Fruit fly (Drosophila melanogaster) whole organism, larva: ENCODE data around the gene CG46396.

Source experiments
- noc ChIP-seq: fragments of 200-800 bp; sonication (Bioruptor generic); optimal IDR thresholded peaks from 3 replicates; lab custom pipeline; 2019; ENCODE audit warnings: missing biosample characterization, mild to moderate bottlenecking, missing genetic modification characterization, moderate library complexity

The CG46396 gene

dm6 chr3R:6304947-6305346, 1.1 kb downstream of the CG46396 start, which contains the start of gene Osi16:
Osi16 (plus strand) TSS chr3R:6305247.
- TF ChIP-seq noc (tag; lab: Kevin White, UChicago): no peak

- no peak for TF ChIP-seq noc (tag; lab: Kevin White, UChicago)
Measured at dm6 chr3R:6306584-6306983, 2.7 kb downstream of the CG46396 start, which contains the start of gene CG46026. CG46026 (plus strand) TSS chr3R:6306884.

DNA sequence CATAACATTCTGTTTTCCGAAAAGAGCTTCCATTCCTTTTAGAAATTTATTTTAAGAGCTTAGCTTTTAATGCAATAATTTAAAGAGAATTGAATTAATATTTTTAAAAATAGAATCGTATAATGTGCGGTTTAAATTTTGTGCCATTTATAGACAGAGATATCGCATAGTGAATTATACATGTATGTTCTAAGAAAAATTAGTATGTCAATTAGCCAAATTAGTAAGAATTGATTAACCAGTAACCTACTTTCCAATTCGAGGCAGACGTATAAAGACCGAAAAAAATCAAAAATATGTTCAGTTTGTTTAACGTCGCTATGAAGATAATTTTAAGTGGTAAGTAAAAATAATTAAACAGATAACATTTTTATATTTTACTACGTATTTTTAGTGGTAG, 5.8 kb downstream of the CG46396 start, which contains the start of gene CG31560:
CG31560 (plus strand) TSS at position 301 of the 400 bp plus-strand sequence.
- TF ChIP-seq noc (tag; lab: Kevin White, UChicago): no peak

DNA sequence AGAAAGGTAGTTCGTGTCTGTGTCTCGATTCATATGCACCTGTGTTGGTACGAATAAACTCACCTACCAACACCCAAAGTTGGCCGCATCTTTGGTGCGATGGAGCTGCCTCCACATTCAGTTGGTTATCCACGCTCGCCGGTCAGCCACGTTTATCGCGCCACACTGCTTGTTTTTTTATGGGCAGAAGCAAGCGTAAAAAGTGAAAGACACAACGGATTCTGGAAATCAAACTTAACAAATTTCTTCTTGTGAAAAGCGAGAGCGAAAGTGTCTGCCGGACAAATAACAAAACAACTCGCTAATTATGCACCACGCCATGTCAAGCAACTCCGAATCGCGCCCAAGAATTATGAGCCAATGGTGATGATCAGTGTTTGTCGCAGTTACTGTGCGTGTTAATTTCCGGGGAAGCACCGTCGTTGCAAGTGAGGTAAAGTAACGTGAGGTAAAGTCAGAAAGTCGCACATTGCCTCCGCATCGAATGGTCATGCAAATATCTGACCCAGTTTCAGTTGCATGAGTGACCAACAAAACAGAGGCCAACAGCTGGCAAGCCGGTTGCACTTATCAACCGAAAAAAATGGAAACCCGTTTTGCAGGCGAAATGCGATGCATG, 7.9 kb downstream of the CG46396 start, which contains the start of gene Osi17:
Osi17 (plus strand) TSS at position 132 of the 619 bp plus-strand sequence.
- no peak for TF ChIP-seq noc (tag; lab: Kevin White, UChicago)

- no peak for TF ChIP-seq noc (tag; lab: Kevin White, UChicago)
Measured at dm6 chr3R:6315078-6315477, 11.2 kb downstream of the CG46396 start.

DNA sequence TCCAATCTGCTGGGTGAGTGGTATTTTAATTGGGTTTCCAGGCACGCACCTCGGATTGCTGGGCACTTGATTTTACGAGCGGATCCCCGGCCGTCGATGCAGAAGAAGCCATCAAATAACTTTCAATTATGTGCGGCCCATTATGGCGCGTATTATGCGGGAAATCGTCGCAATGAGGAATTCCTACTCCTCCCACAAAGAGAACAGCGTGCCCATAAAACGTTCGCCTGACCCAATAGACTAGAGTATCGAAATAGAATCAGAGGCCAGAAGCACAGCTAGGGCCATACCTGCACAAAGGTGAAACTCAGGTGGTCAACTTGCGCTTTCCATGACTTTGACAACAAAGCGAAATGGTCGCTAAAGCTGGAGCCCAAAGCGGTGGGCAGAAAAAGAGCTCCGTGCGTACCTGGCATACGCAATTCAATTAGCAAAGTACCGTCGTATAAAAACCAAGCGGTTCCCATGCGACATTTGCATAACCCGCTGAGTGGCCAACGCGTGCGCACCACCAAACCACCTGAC, 26.0 kb downstream of the CG46396 start, which contains the start of gene Osi18:
Osi18 (plus strand) TSS at position 475 of the 525 bp plus-strand sequence.
- TF ChIP-seq noc (tag; lab: Kevin White, UChicago): no peak

DNA sequence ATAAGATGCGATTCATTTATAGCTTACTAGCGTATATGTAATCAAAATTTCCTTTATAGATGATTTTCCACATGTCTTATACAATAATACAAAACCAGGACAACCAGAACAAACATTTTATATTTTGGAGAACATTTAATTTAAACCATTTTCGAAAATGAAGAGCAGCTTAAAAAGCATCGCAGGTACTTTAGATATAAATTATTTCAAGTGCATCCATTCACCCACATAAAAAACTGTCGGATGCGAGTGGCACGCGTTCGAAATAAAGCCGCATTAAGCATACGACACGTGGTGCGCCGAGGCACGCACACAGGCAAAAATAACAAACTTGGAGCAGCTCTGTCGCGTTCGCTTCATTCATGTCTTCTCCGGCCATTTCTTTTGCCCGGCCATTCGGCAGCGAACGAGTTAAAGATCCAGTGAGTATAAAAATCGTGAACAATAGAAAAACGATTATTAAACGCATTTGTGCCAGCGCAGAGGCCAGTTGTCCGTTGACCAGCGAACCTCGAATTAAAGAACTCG, 31.1 kb downstream of the CG46396 start, which contains the start of gene Osi19:
Osi19 (plus strand) TSS at position 457 of the 528 bp plus-strand sequence.
- TF ChIP-seq noc (tag; lab: Kevin White, UChicago): no peak

dm6 chr3R:6337397-6337796, 33.6 kb downstream of the CG46396 start:
- TF ChIP-seq noc (tag; lab: Kevin White, UChicago): no peak

- TF ChIP-seq noc (tag; lab: Kevin White, UChicago): no peak
Measured at dm6 chr3R:6339795-6340194, 36.0 kb downstream of the CG46396 start, which contains the start of gene Osi20. Osi20 (plus strand) TSS chr3R:6340095.

- TF ChIP-seq noc (tag; lab: Kevin White, UChicago): no peak
Measured at dm6 chr3R:6341668-6342067, 37.8 kb downstream of the CG46396 start, which contains the start of gene CG17917. CG17917 (plus strand) TSS chr3R:6341968.

DNA sequence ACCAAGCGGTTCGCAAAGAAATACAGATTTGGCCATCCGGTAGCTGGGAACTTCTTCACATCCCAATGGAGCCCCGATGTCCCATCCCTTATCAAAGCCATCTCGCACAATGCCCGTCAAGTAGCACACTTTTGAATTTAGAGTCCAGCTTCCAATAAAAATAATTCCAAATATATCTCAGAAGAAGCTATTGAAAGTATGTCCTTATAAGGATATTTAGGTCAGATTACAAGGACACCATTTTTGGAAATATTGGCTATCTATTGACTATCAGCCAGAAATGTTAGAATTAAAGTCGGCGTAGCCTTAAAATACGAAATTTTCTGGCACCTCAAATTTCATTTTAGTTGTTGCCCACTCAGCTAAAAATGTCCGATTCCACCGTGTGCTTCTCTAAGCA, 38.9 kb downstream of the CG46396 start, which contains the start of gene CG10298:
CG10298 (plus strand) TSS at position 301 of the 400 bp plus-strand sequence.
- no peak for TF ChIP-seq noc (tag; lab: Kevin White, UChicago)

DNA sequence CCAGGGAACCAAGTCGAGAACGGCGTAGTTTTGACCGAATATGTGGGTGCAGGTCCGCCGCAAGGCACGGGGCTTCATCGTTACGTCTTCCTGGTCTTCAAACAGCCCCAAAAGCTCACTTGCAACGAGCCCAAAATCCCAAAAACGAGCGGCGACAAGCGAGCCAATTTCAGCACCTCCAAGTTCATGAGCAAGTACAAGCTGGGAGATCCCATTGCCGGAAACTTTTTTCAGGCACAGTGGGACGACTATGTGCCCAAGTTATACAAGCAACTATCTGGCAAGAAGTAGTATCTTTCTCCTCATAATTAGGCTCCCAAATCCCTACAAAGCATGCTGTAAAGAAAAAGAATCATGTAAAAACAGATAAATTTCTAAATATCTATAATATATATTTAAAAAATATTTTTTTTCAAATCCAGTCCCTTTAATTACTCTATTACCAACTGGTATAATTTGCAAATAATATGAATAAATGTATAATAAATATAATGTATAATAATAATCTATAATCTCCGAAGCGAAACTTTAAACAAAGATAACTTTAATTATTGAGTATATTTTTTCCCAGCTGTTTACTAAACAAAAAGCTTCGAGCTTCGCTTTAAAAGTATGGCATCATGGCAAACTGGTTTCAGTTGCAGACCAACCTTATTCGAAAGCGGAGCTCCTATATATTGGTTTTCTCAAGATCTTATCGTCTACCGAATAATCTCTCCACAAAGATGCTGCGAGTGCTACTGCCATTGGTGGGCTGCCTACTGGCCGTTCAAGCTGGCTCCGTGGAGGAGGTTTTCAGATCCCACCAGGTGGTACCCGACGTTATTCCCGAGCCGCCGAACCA, 39.8 kb downstream of the CG46396 start, which contains the start of gene CG17919:
CG17919 (plus strand) TSS at position 634 of the 844 bp plus-strand sequence.
- TF ChIP-seq noc (tag; lab: Kevin White, UChicago): no peak

dm6 chr3R:6345814-6346213, 42.0 kb downstream of the CG46396 start, which contains the start of the genes SmD2 and CG18048:
SmD2 (minus strand) TSS chr3R:6345911.
CG18048 (plus strand) TSS chr3R:6346111.
- no peak for TF ChIP-seq noc (tag; lab: Kevin White, UChicago)

dm6 chr3R:6348943-6349342, 45.1 kb downstream of the CG46396 start, which contains the start of gene Hr83:
Hr83 (plus strand) TSS chr3R:6349243.
- TF ChIP-seq noc (tag; lab: Kevin White, UChicago): no peak

DNA sequence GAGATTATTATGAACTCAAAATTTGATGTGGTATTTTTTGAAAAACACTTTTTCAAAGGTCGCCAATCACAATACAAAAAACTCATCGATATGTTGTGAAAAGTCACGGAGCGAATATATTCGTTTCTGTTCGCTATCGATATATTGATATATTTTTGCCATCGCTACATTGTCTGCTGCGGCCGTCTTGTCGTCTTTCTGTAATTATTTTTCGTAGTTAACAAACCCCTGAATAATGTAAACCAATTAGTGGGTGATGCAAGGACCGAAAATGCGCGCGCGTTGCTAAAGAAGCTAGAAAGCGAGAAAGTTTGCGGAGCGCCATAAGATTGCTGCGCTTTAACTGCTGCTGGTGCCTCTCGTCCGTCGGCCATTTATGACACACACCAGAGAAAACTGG, 46.9 kb downstream of the CG46396 start, which contains the start of gene Pak:
Pak (plus strand) TSS at position 142 of the 400 bp plus-strand sequence.
- TF ChIP-seq noc (tag; lab: Kevin White, UChicago): no peak
